Worm (Caenorhabditis elegans) whole organism, L2 larva: ENCODE data around the gene aptf-4.

Experiments
- C34F6.9 ChIP-seq: fragments of 150-350 bp; optimal IDR thresholded peaks from 2 replicates; lab custom pipeline; 2014; ENCODE audit warnings: missing biosample characterization, missing genetic modification characterization
- F13H6.1 ChIP-seq: sonication (generic microtip); optimal IDR thresholded peaks from 2 replicates; lab custom pipeline; 2016; ENCODE audit warnings: missing genetic modification characterization, missing compliant biosample characterization
- R02D3.7 ChIP-seq: fragments of 150-350 bp; optimal IDR thresholded peaks from 2 replicates; lab custom pipeline; 2014; ENCODE audit warnings: missing biosample characterization, missing genetic modification characterization
- Y55F3AM.14 ChIP-seq: fragments of 200-800 bp; sonication (Bioruptor generic); optimal IDR thresholded peaks from 2 replicates; lab custom pipeline; 2018; ENCODE audit warnings: mild to moderate bottlenecking, missing genetic modification characterization, missing compliant biosample characterization
- ZK546.5 ChIP-seq: sonication (generic microtip); optimal IDR thresholded peaks from 2 replicates; lab custom pipeline; 2017; ENCODE audit warnings: missing biosample characterization, missing genetic modification characterization
- alr-1 ChIP-seq: fragments of 150-350 bp; optimal IDR thresholded peaks from 2 replicates; lab custom pipeline; 2014; ENCODE audit warnings: missing biosample characterization, missing genetic modification characterization
- aly-2 ChIP-seq: fragments of 150-350 bp; optimal IDR thresholded peaks from 2 replicates; lab custom pipeline; 2014; ENCODE audit warnings: missing biosample characterization, missing genetic modification characterization
- ama-1 ChIP-seq: fragments of 150-350 bp; optimal IDR thresholded peaks from 2 replicates; lab custom pipeline; 2018; ENCODE audit warnings: inconsistent platforms
- blmp-1 ChIP-seq: sonication (generic microtip); optimal IDR thresholded peaks from 2 replicates; lab custom pipeline; 2017; ENCODE audit warnings: missing genetic modification characterization, mild to moderate bottlenecking, missing compliant biosample characterization, antibody characterized with exemption, moderate library complexity; ENCODE audit not compliant: insufficient read depth
- ceh-16 ChIP-seq: fragments of 150-350 bp; optimal IDR thresholded peaks from 2 replicates; lab custom pipeline; 2014; ENCODE audit warnings: missing biosample characterization, missing genetic modification characterization
- ceh-82 ChIP-seq: fragments of 150-350 bp; optimal IDR thresholded peaks from 2 replicates; lab custom pipeline; 2014; ENCODE audit warnings: missing biosample characterization, missing genetic modification characterization
- crh-2 ChIP-seq: sonication (generic microtip); optimal IDR thresholded peaks from 2 replicates; lab custom pipeline; 2017; ENCODE audit warnings: missing biosample characterization, missing genetic modification characterization
- dmd-4 ChIP-seq: sonication (generic microtip); optimal IDR thresholded peaks from 2 replicates; lab custom pipeline; 2017; ENCODE audit warnings: missing biosample characterization, missing genetic modification characterization
- egl-27 ChIP-seq: sonication (generic microtip); optimal IDR thresholded peaks from 3 replicates; lab custom pipeline; 2017; ENCODE audit warnings: missing biosample characterization, missing genetic modification reagents, missing genetic modification characterization
- elt-1 ChIP-seq: fragments of 150-350 bp; optimal IDR thresholded peaks from 2 replicates; lab custom pipeline; 2014; ENCODE audit warnings: missing biosample characterization, missing genetic modification characterization
- elt-3 ChIP-seq: sonication (generic microtip); optimal IDR thresholded peaks from 2 replicates; lab custom pipeline; 2017; ENCODE audit warnings: missing biosample characterization, missing genetic modification characterization
- fos-1 ChIP-seq: fragments of 150-350 bp; optimal IDR thresholded peaks from 2 replicates; lab custom pipeline; 2014; ENCODE audit warnings: missing biosample characterization, missing genetic modification characterization
- gmeb-1 ChIP-seq: fragments of 150-350 bp; optimal IDR thresholded peaks from 2 replicates; lab custom pipeline; 2014; ENCODE audit warnings: missing biosample characterization, missing genetic modification characterization
- lin-11 ChIP-seq: fragments of 150-350 bp; sonication (generic microtip); optimal IDR thresholded peaks from 2 replicates; lab custom pipeline; 2014; ENCODE audit warnings: missing biosample characterization, missing genetic modification characterization, inconsistent platforms, mixed read lengths
- lin-39 ChIP-seq: fragments of 150-350 bp; optimal IDR thresholded peaks from 2 replicates; lab custom pipeline; 2014; ENCODE audit warnings: missing biosample characterization, missing genetic modification reagents, missing genetic modification characterization
- lsy-2 ChIP-seq, 2 experiments: fragments of 150-350 bp in 1 of 2; sonication (generic microtip) in 1 of 2; optimal IDR thresholded peaks; 2 replicates each; lab custom pipeline; 2014 to 2017; ENCODE audit warnings: missing biosample characterization in 2 of 2, missing genetic modification characterization in 2 of 2
- mab-5 ChIP-seq: fragments of 150-350 bp; optimal IDR thresholded peaks from 2 replicates; lab custom pipeline; 2014; ENCODE audit warnings: missing biosample characterization, missing genetic modification characterization
- mbf-1 ChIP-seq: sonication (generic microtip); optimal IDR thresholded peaks from 2 replicates; lab custom pipeline; 2017; ENCODE audit warnings: missing biosample characterization, missing genetic modification characterization
- mdl-1 ChIP-seq, 2 experiments: fragments of 150-350 bp in 1 of 2; sonication (generic microtip) in 1 of 2; optimal IDR thresholded peaks; 2 replicates each; lab custom pipeline; 2017; ENCODE audit warnings: missing biosample characterization in 2 of 2, missing genetic modification characterization in 2 of 2
- nhr-10 ChIP-seq: sonication (generic microtip); optimal IDR thresholded peaks from 2 replicates; lab custom pipeline; 2017; ENCODE audit warnings: missing biosample characterization, missing genetic modification characterization
- nhr-11 ChIP-seq: fragments of 150-350 bp; optimal IDR thresholded peaks from 2 replicates; lab custom pipeline; 2014; ENCODE audit warnings: missing biosample characterization, missing genetic modification characterization
- nhr-12 ChIP-seq: fragments of 150-350 bp; optimal IDR thresholded peaks from 2 replicates; lab custom pipeline; 2014; ENCODE audit warnings: missing biosample characterization, missing genetic modification characterization
- nhr-129 ChIP-seq: fragments of 150-350 bp; optimal IDR thresholded peaks from 2 replicates; lab custom pipeline; 2014; ENCODE audit warnings: missing biosample characterization, missing genetic modification characterization
- nhr-21 ChIP-seq: fragments of 150-350 bp; optimal IDR thresholded peaks from 2 replicates; lab custom pipeline; 2014; ENCODE audit warnings: missing biosample characterization, missing genetic modification characterization
- nhr-23 ChIP-seq: fragments of 150-350 bp; optimal IDR thresholded peaks from 2 replicates; lab custom pipeline; 2014; ENCODE audit warnings: missing biosample characterization, missing genetic modification reagents, missing genetic modification characterization
- nhr-237 ChIP-seq: fragments of 150-350 bp; optimal IDR thresholded peaks from 2 replicates; lab custom pipeline; 2014; ENCODE audit warnings: missing biosample characterization, missing genetic modification characterization
- nhr-25 ChIP-seq: fragments of 150-350 bp; sonication (generic microtip); optimal IDR thresholded peaks from 3 replicates; lab custom pipeline; 2014; ENCODE audit warnings: missing biosample characterization, missing genetic modification characterization
- nhr-6 ChIP-seq: fragments of 150-350 bp; optimal IDR thresholded peaks from 2 replicates; lab custom pipeline; 2014; ENCODE audit warnings: missing biosample characterization, missing genetic modification characterization
- nhr-77 ChIP-seq: fragments of 150-350 bp; optimal IDR thresholded peaks from 2 replicates; lab custom pipeline; 2014; ENCODE audit warnings: missing biosample characterization, missing genetic modification characterization
- peb-1 ChIP-seq: fragments of 150-350 bp; optimal IDR thresholded peaks from 2 replicates; lab custom pipeline; 2014; ENCODE audit warnings: missing biosample characterization, missing genetic modification characterization
- sem-4 ChIP-seq: fragments of 150-350 bp; optimal IDR thresholded peaks from 2 replicates; lab custom pipeline; 2014; ENCODE audit warnings: missing biosample characterization, missing genetic modification reagents, missing genetic modification characterization
- skn-1 ChIP-seq: sonication (generic microtip); optimal IDR thresholded peaks from 2 replicates; lab custom pipeline; 2017; ENCODE audit warnings: missing biosample characterization, missing genetic modification characterization
- sma-3 ChIP-seq: sonication (generic microtip); optimal IDR thresholded peaks from 2 replicates; lab custom pipeline; 2016; ENCODE audit warnings: missing genetic modification reagents, missing genetic modification characterization, missing compliant biosample characterization
- sma-9 ChIP-seq, 2 experiments: fragments of 150-350 bp in 1 of 2; sonication (generic microtip) in 1 of 2; optimal IDR thresholded peaks; 2 replicates each; lab custom pipeline; 2014 to 2016; ENCODE audit warnings: missing genetic modification characterization in 2 of 2, mild to moderate bottlenecking in 1 of 2, missing biosample characterization in 1 of 2, missing compliant biosample characterization in 1 of 2, missing genetic modification reagents in 1 of 2, moderate library complexity in 1 of 2
- snpc-4 ChIP-seq: fragments of 150-350 bp; optimal IDR thresholded peaks from 2 replicates; lab custom pipeline; 2014; ENCODE audit warnings: missing biosample characterization, missing genetic modification characterization
- unc-39 ChIP-seq: fragments of 150-350 bp; optimal IDR thresholded peaks from 2 replicates; lab custom pipeline; 2014; ENCODE audit warnings: missing biosample characterization, missing genetic modification characterization
- unc-55 ChIP-seq: fragments of 150-350 bp; sonication (generic microtip); optimal IDR thresholded peaks from 3 replicates; lab custom pipeline; 2014; ENCODE audit warnings: missing biosample characterization, missing genetic modification reagents, missing genetic modification characterization
- unc-62 ChIP-seq: fragments of 150-350 bp; optimal IDR thresholded peaks from 2 replicates; lab custom pipeline; 2014; ENCODE audit warnings: missing biosample characterization, missing genetic modification reagents, missing genetic modification characterization
- zag-1 ChIP-seq: fragments of 150-350 bp; optimal IDR thresholded peaks from 2 replicates; lab custom pipeline; 2014; ENCODE audit warnings: missing biosample characterization, missing genetic modification characterization
- ztf-1 ChIP-seq: fragments of 200-800 bp; sonication (Bioruptor generic); conservative IDR thresholded peaks from 2 replicates; pipeline ENCODE4 v1.3.6; 2022; ENCODE audit warnings: missing genetic modification characterization, missing compliant biosample characterization
- ztf-11 ChIP-seq: sonication (generic microtip); optimal IDR thresholded peaks from 2 replicates; lab custom pipeline; 2017; ENCODE audit warnings: missing biosample characterization, missing genetic modification characterization
- ztf-4 ChIP-seq: fragments of 150-350 bp; optimal IDR thresholded peaks from 2 replicates; lab custom pipeline; 2014; ENCODE audit warnings: missing biosample characterization, missing genetic modification characterization

The aptf-4 gene

DNA sequence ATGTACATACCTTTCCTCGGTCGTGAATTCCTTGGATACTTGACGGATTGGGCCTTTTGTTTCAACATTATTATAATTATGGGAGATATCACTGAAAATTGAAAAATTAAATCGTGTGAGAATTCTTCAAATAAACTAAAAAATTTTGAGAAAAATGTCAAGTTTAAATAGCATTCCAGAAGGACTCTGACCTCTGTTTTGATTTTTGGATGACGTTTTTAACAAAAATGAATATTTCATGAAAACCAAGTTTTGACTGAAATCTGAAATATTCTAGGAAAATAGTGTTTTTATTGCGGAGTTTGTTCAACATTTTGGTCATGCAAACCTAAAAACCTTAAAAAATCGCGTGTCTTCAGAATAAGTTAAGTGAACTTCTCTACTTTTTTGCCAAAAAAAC lies 34.6 kb upstream of the aptf-4 start, which contains the start of gene glb-27:
TSS of gene glb-27 (minus strand) at position 101 of the 400 bp plus-strand sequence.
- TF ChIP-seq nhr-129 (tag; lab: Kevin White, UChicago) (no peak), unc-39 (tag; lab: Kevin White, UChicago) (no peak), ama-1 (lab: Kevin White, UChicago) (no peak), nhr-12 (tag; lab: Kevin White, UChicago) (no peak), mab-5 (tag; lab: Kevin White, UChicago) (no peak), unc-62 (GFP tag; lab: Kevin White, UChicago) (no peak), ceh-16 (tag; lab: Kevin White, UChicago) (no peak), sma-9 (GFP tag; optimal IDR thresholded peaks at IDR 0.05; lab: Kevin White, UChicago) (no peak), sma-9 (tag; optimal IDR thresholded peaks at IDR 0.05; lab: Kevin White, UChicago) (no peak), unc-55 (GFP tag; lab: Kevin White, UChicago) (no peak), ztf-4 (tag; lab: Kevin White, UChicago) (no peak), F13H6.1 (tag; lab: Kevin White, UChicago) (no peak), nhr-21 (tag; lab: Kevin White, UChicago) (no peak)

DNA sequence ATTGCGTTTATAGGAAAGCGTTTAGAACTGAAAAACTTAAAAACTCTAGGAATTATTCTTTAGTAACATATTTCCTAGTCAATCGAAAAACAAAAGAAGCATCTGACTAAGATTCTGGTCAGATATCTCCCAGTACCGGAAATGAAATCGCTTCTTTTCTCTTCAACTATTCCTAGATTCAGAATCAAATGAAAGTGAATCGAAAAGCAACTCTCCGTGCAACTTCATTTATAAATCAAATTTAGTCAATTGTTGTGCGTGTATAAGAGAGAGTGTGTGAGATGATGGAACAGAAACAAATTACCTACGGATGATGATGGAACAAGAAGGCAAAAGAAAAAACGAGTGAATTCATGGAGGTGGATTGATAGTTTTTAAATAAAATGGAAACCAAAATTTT lies 31.6 kb upstream of the aptf-4 start:
- TF ChIP-seq egl-27 (tag; lab: Kevin White, UChicago) (no peak), lsy-2 (tag; optimal IDR thresholded peaks at IDR 0.05; lab: Kevin White, UChicago) (peak in 1 of 2 experiments; percentile 41), R02D3.7 (tag; lab: Kevin White, UChicago) (no peak)

DNA sequence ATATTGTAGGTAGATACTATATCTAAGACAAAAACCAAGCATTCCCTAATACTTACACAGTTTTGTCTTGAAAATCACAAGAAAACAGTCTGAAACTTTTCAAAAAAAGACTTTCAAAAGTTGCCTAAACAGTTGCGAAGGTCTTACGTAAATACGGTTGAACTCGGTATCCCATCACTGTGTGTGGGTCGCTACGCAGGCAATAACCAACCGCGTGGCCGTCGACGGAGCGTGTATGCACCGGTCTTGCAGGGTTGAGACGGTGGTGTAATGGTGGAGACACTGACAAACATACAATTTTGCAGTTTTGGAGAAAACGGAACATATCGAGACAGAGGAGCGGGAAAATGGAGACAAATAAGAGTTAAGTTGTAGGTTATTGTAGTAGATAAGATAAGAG lies 29.6 kb upstream of the aptf-4 start, which contains the start of gene iff-2:
TSS of gene iff-2 (minus strand) at position 141 of the 400 bp plus-strand sequence.
- TF ChIP-seq unc-39 (tag; lab: Kevin White, UChicago) (peak; percentile 88), ztf-1 (no peak), C34F6.9 (tag; lab: Kevin White, UChicago) (peak; percentile 100), elt-1 (tag; lab: Kevin White, UChicago) (no peak), sem-4 (tag; lab: Kevin White, UChicago) (peak; percentile 99), elt-3 (tag; lab: Kevin White, UChicago) (no peak), mbf-1 (tag; lab: Kevin White, UChicago) (no peak), unc-62 (GFP tag; lab: Kevin White, UChicago) (peak; percentile 92), ztf-11 (tag; lab: Kevin White, UChicago) (peak; percentile 37), Y55F3AM.14 (GFP tag; lab: Kevin White, UChicago) (peak; percentile 96), nhr-6 (peak; percentile 99), dmd-4 (tag; lab: Kevin White, UChicago) (no peak), alr-1 (tag; lab: Kevin White, UChicago) (no peak), gmeb-1 (peak; percentile 98), nhr-23 (tag; lab: Kevin White, UChicago) (no peak), F13H6.1 (tag; lab: Kevin White, UChicago) (peak; percentile 99), nhr-11 (tag; lab: Kevin White, UChicago) (peak; percentile 22), zag-1 (peak; percentile 99), nhr-21 (tag; lab: Kevin White, UChicago) (peak; percentile 99), lin-11 (tag; lab: Kevin White, UChicago) (peak; percentile 100), nhr-129 (tag; lab: Kevin White, UChicago) (peak; percentile 99), ama-1 (lab: Kevin White, UChicago) (peak; percentile 89), nhr-12 (tag; lab: Kevin White, UChicago) (peak; percentile 65), aly-2 (tag; lab: Kevin White, UChicago) (no peak), skn-1 (tag; lab: Kevin White, UChicago) (peak; percentile 94), nhr-25 (tag; lab: Kevin White, UChicago) (peak; percentile 99), fos-1 (tag; lab: Kevin White, UChicago) (peak; percentile 99), R02D3.7 (tag; lab: Kevin White, UChicago) (peak; percentile 68), mdl-1 (tag; optimal IDR thresholded peaks at IDR 0.05; lab: Kevin White, UChicago) (peak; percentile 93 to 99), peb-1 (tag; lab: Kevin White, UChicago) (peak; percentile 61), blmp-1 (tag; lab: Kevin White, UChicago) (peak; percentile 97), lin-39 (tag; lab: Kevin White, UChicago) (no peak), ztf-4 (tag; lab: Kevin White, UChicago) (peak; percentile 99), ceh-16 (tag; lab: Kevin White, UChicago) (peak; percentile 99), ceh-82 (tag; lab: Kevin White, UChicago) (peak; percentile 92), ZK546.5 (tag; lab: Kevin White, UChicago) (peak; percentile 93), mab-5 (tag; lab: Kevin White, UChicago) (peak; percentile 97), nhr-237 (peak; percentile 77), nhr-10 (tag; lab: Kevin White, UChicago) (peak; percentile 92), snpc-4 (peak; percentile 93), nhr-77 (tag; lab: Kevin White, UChicago) (peak; percentile 89), egl-27 (tag; lab: Kevin White, UChicago) (peak; percentile 98), sma-3 (GFP tag; lab: Kevin White, UChicago) (peak; percentile 100), sma-9 (GFP tag; optimal IDR thresholded peaks at IDR 0.05; lab: Kevin White, UChicago) (peak; percentile 99), sma-9 (tag; optimal IDR thresholded peaks at IDR 0.05; lab: Kevin White, UChicago) (no peak), lsy-2 (tag; optimal IDR thresholded peaks at IDR 0.05; lab: Kevin White, UChicago) (peak; percentile 94 to 98), crh-2 (tag; lab: Kevin White, UChicago) (peak; percentile 100), unc-55 (GFP tag; lab: Kevin White, UChicago) (peak; percentile 100)
